Fruit fly (Drosophila melanogaster): Measurements from ENCODE around the gene MESR3.
A peak's percentile ranks its signal among the peaks of the same experiment; 100 is the strongest.

The MESR3 gene

DNA sequence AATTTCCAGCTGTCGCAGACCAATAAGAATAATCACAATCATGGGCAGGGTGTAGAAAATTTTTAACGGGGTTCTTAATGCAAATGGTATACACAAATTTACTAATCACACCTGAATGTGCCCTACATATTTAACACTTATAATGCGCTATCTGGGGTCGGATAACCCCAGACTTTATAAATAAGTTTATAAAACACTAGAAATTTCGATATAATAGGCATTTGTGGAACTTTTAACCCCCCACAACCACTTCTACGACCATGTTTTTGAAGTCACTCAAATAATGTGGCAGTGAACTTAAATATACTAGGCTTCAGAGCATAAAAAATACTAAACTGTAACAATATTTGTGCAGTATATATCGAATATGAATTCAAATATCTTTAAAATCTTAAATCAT lies 12.1 kb upstream of the MESR3 start, which contains the start of gene CG10413:
TSS of gene CG10413 (minus strand) at position 264 of the 400 bp plus-strand sequence.
- peak; percentile 98 for TF ChIP-seq CG9705 (GFP tag; optimal IDR thresholded peaks at IDR 0.05)
- no peak for TF ChIP-seq Dif (GFP tag; optimal IDR thresholded peaks at IDR 0.05; ENCODE audit: partially characterized antibody)
- TF ChIP-seq lola (GFP tag; optimal IDR thresholded peaks at IDR 0.05) = no peak
- TF ChIP-seq dmrt93B (GFP tag; optimal IDR thresholded peaks at IDR 0.05) = peak; percentile 97
- TF ChIP-seq Hr78 (GFP tag; optimal IDR thresholded peaks at IDR 0.05) = no peak
- TF ChIP-seq sage (GFP tag; optimal IDR thresholded peaks at IDR 0.05) = peak; percentile 96
- TF ChIP-seq foxo (GFP tag; optimal IDR thresholded peaks at IDR 0.05) = peak; percentile 93 to 99
- peak; percentile 96 for TF ChIP-seq brk (GFP tag; optimal IDR thresholded peaks at IDR 0.05)
- TF ChIP-seq Hnf4 (GFP tag; optimal IDR thresholded peaks at IDR 0.05) = peak; percentile 98
- peak; percentile 93 for TF ChIP-seq GATAd (GFP tag; optimal IDR thresholded peaks at IDR 0.05)
- TF ChIP-seq psq (GFP tag; optimal IDR thresholded peaks at IDR 0.05) = peak; percentile 96
- TF ChIP-seq sv (GFP tag; optimal IDR thresholded peaks at IDR 0.05) = peak; percentile 97
- no peak for TF ChIP-seq N (GFP tag; optimal IDR thresholded peaks at IDR 0.05)
- peak; percentile 99 for TF ChIP-seq HLH106 (tag; optimal IDR thresholded peaks at IDR 0.05)
- TF ChIP-seq tai (GFP tag; optimal IDR thresholded peaks at IDR 0.05) = no peak
- TF ChIP-seq jim (GFP tag; optimal IDR thresholded peaks at IDR 0.05) = peak; percentile 29
- no peak for TF ChIP-seq CrebA (GFP tag; optimal IDR thresholded peaks at IDR 0.05; ENCODE audit: borderline replicate concordance)
- TF ChIP-seq fru (GFP tag; optimal IDR thresholded peaks at IDR 0.05) = peak; percentile 98
- TF ChIP-seq Dfd (GFP tag; optimal IDR thresholded peaks at IDR 0.05) = no peak
- TF ChIP-seq br (GFP tag; optimal IDR thresholded peaks at IDR 0.05) = peak; percentile 99
- TF ChIP-seq ey (GFP tag; optimal IDR thresholded peaks at IDR 0.05) = peak; percentile 99
- no peak for TF ChIP-seq Rel (GFP tag; optimal IDR thresholded peaks at IDR 0.05)
- TF ChIP-seq Rel (tag; optimal IDR thresholded peaks at IDR 0.05) = peak; percentile 91
- peak; percentile 88 for TF ChIP-seq Hr83 (GFP tag; optimal IDR thresholded peaks at IDR 0.05; ENCODE audit: poor library complexity, severe bottlenecking)
- TF ChIP-seq Vsx2 (GFP tag; optimal IDR thresholded peaks at IDR 0.05; ENCODE audit: partially characterized antibody) = no peak
- TF ChIP-seq CG32264 (GFP tag; optimal IDR thresholded peaks at IDR 0.05) = peak; percentile 95
- peak; percentile 98 for TF ChIP-seq Sp1 (GFP tag; optimal IDR thresholded peaks at IDR 0.05)
- TF ChIP-seq OdsH (GFP tag; optimal IDR thresholded peaks at IDR 0.05) = peak; percentile 98
- no peak for TF ChIP-seq Abd-B (GFP tag; optimal IDR thresholded peaks at IDR 0.05)
- no peak for TF ChIP-seq pan (optimal IDR thresholded peaks at IDR 0.05)
- TF ChIP-seq dl (GFP tag; optimal IDR thresholded peaks at IDR 0.05; ENCODE audit: insufficient read depth in 1 of 2, partially characterized antibody in 2 of 2) = no peak
- TF ChIP-seq Jra (GFP tag; optimal IDR thresholded peaks at IDR 0.05) = peak; percentile 96
- peak; percentile 89 for TF ChIP-seq Mio (GFP tag; optimal IDR thresholded peaks at IDR 0.05)
- TF ChIP-seq woc (GFP tag; optimal IDR thresholded peaks at IDR 0.05) = peak; percentile 94
- peak; percentile 99 for TF ChIP-seq h (GFP tag; optimal IDR thresholded peaks at IDR 0.05)
- TF ChIP-seq dsf (GFP tag; optimal IDR thresholded peaks at IDR 0.05; ENCODE audit: borderline replicate concordance) = peak; percentile 90
- TF ChIP-seq usp (GFP tag; optimal IDR thresholded peaks at IDR 0.05) = no peak
- peak; percentile 99 for TF ChIP-seq rgr (GFP tag; optimal IDR thresholded peaks at IDR 0.05)
- no peak for TF ChIP-seq Myc (optimal IDR thresholded peaks at IDR 0.05)

DNA sequence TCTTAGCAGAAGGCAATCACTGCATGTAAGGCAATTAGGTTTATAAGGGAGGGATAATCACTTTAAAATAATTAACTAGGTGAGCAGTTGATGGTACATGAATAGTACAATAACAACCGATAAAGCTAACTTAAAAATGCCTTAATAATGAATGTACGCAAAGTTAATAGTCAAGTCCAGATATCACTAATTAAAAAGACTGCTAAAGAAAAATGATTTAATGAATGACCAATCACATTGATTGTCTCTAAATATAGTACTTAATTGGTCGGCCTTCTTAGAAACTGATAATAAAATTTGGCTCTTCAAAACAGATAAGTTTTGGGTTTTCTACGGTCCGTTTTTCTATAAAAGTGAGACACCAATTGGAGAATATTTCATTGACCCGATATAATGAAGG lies 11.5 kb upstream of the MESR3 start, which contains the start of gene CG31789:
TSS of gene CG31789 (plus strand) at position 380 of the 400 bp plus-strand sequence.
- TF ChIP-seq Myc (optimal IDR thresholded peaks at IDR 0.05) = no peak
- no peak for TF ChIP-seq Vsx2 (GFP tag; optimal IDR thresholded peaks at IDR 0.05; ENCODE audit: partially characterized antibody)
- TF ChIP-seq usp (GFP tag; optimal IDR thresholded peaks at IDR 0.05) = no peak
- no peak for TF ChIP-seq dl (GFP tag; optimal IDR thresholded peaks at IDR 0.05; ENCODE audit: insufficient read depth in 1 of 2, partially characterized antibody in 2 of 2)
- no peak for TF ChIP-seq brk (GFP tag; optimal IDR thresholded peaks at IDR 0.05)
- TF ChIP-seq ey (GFP tag; optimal IDR thresholded peaks at IDR 0.05) = no peak
- no peak for TF ChIP-seq fru (GFP tag; optimal IDR thresholded peaks at IDR 0.05)
- TF ChIP-seq woc (GFP tag; optimal IDR thresholded peaks at IDR 0.05) = no peak
- TF ChIP-seq sv (GFP tag; optimal IDR thresholded peaks at IDR 0.05) = no peak
- TF ChIP-seq foxo (GFP tag; optimal IDR thresholded peaks at IDR 0.05) = no peak
- no peak for TF ChIP-seq Dif (GFP tag; optimal IDR thresholded peaks at IDR 0.05; ENCODE audit: partially characterized antibody)
- no peak for TF ChIP-seq HLH106 (tag; optimal IDR thresholded peaks at IDR 0.05)
- no peak for TF ChIP-seq GATAd (GFP tag; optimal IDR thresholded peaks at IDR 0.05)
- TF ChIP-seq OdsH (GFP tag; optimal IDR thresholded peaks at IDR 0.05) = no peak
- no peak for TF ChIP-seq Sp1 (GFP tag; optimal IDR thresholded peaks at IDR 0.05)

Data from whole organism, wandering third instar larva.